Fruit fly (Drosophila melanogaster): Measurements from ENCODE around the gene CG34155.

Gene CG34155

dm6 chr3R:30601440-30602256 is 41.6 kb upstream of the CG34155 start, which contains the start of the genes CG2246 and CG31021 (continued):
- TF ChIP-seq CG15601 (tag; optimal IDR thresholded peaks at IDR 0.05) (peak; percentile 31), Dp (GFP tag; optimal IDR thresholded peaks at IDR 0.05) (peak; percentile 36), CG14965 (GFP tag; optimal IDR thresholded peaks at IDR 0.05; ENCODE audit: borderline replicate concordance) (no peak), toy (GFP tag; IDR thresholded peaks at IDR 0.05) (no peak), Xrp1 (GFP tag; IDR thresholded peaks at IDR 0.05) (no peak), CG7556 (GFP tag; optimal IDR thresholded peaks at IDR 0.05) (peak; percentile 31), chinmo (GFP tag; IDR thresholded peaks at IDR 0.05; ENCODE audit: partially characterized antibody) (peak; percentile 71; the same call in 1 of the 4 replicates), ssp (GFP tag; IDR thresholded peaks at IDR 0.05) (peak; percentile 53), bab2 (GFP tag; optimal IDR thresholded peaks at IDR 0.05) (peak; percentile 51), CG12071 (GFP tag; optimal IDR thresholded peaks at IDR 0.05) (no peak), NFAT (GFP tag; IDR thresholded peaks at IDR 0.05) (peak; percentile 85), pnt (GFP tag; optimal IDR thresholded peaks at IDR 0.05) (peak; percentile 66), CG18764 (GFP tag; optimal IDR thresholded peaks at IDR 0.05) (no peak), stc (GFP tag; IDR thresholded peaks at IDR 0.05) (peak; percentile 57), chif (GFP tag; optimal IDR thresholded peaks at IDR 0.05) (peak; percentile 43 to 70), CG10565 (GFP tag; optimal IDR thresholded peaks at IDR 0.05) (no peak), CG3838 (GFP tag; optimal IDR thresholded peaks at IDR 0.05) (peak; percentile 88), wdn (GFP tag; IDR thresholded peaks at IDR 0.05) (no peak), Mrtf (GFP tag; IDR thresholded peaks at IDR 0.05) (peak; percentile 55; the same call in 2 of the 3 replicates), lbe (GFP tag; optimal IDR thresholded peaks at IDR 0.05) (no peak), corto (GFP tag; optimal IDR thresholded peaks at IDR 0.05) (peak; percentile 4), Aef1 (GFP tag; IDR thresholded peaks at IDR 0.05) (peak; percentile 43; the same call in 2 of the 3 replicates), CG7745 (tag; optimal IDR thresholded peaks at IDR 0.05) (no peak), CG10979 (tag; optimal IDR thresholded peaks at IDR 0.05) (peak; percentile 25), so (GFP tag; IDR thresholded peaks at IDR 0.05) (no peak), Usf (GFP tag; optimal IDR thresholded peaks at IDR 0.05) (no peak), cwo (GFP tag; optimal IDR thresholded peaks at IDR 0.05) (no peak), dan (GFP tag; IDR thresholded peaks at IDR 0.05) (no peak), zen (tag; optimal IDR thresholded peaks at IDR 0.05) (peak; percentile 29), Bgb (GFP tag; IDR thresholded peaks at IDR 0.05; ENCODE audit: partially characterized antibody) (peak; percentile 88), CG1233 (GFP tag; optimal IDR thresholded peaks at IDR 0.05) (no peak), CG1529 (GFP tag; optimal IDR thresholded peaks at IDR 0.05) (no peak), gcm (GFP tag; optimal IDR thresholded peaks at IDR 0.05) (no peak), CG12659 (GFP tag; optimal IDR thresholded peaks at IDR 0.05) (peak; percentile 50), CG4424 (GFP tag; optimal IDR thresholded peaks at IDR 0.05) (peak; percentile 21), Ets65A (GFP tag) (peak; percentile 99), Six4 (GFP tag; optimal IDR thresholded peaks at IDR 0.05) (peak; percentile 21), kay (GFP tag; optimal IDR thresholded peaks at IDR 0.05) (peak; percentile 27), lab (GFP tag; optimal IDR thresholded peaks at IDR 0.05) (peak; percentile 58), al (GFP tag; IDR thresholded peaks at IDR 0.05) (peak; percentile 43; the same call in 1 of the 2 replicates), Myb (GFP tag; optimal IDR thresholded peaks at IDR 0.05) (peak; percentile 59), CG7271 (tag; optimal IDR thresholded peaks at IDR 0.05) (no peak), fd3F (GFP tag; optimal IDR thresholded peaks at IDR 0.05) (no peak), Atf6 (GFP tag; IDR thresholded peaks at IDR 0.05) (no peak), CG10209 (GFP tag; optimal IDR thresholded peaks at IDR 0.05) (no peak), yki (optimal IDR thresholded peaks at IDR 0.05) (peak; percentile 4), CG8478 (optimal IDR thresholded peaks at IDR 0.05) (no peak), Sox102F (GFP tag; optimal IDR thresholded peaks at IDR 0.05) (peak; percentile 39), dimm (GFP tag; IDR thresholded peaks at IDR 0.05) (no peak), ttk (GFP tag; IDR thresholded peaks at IDR 0.05) (no peak)

Measured in whole organism, embryonic.